Worm (Caenorhabditis elegans): ENCODE measurements around the gene plpp-1.3.
A peak's percentile ranks its signal among the peaks of the same experiment; 100 is the strongest.

Gene plpp-1.3

DNA sequence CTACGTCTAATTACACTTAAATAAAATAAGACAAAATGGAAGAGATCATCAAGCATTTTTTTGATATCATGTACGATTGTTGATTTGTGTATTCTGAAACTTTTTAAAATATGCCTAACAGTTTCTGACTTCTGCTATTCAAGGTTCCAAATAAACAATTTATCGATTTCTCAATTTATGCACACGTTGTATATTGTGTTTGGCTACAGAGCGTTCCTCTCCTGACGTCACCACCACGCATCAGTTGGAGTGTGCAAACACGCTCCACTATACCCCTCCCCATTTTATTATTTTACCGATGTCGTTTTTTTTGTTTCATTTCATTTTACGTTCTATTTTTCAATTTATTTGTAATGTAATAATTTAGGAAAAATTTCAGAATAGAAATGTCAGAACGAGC lies at the start of gene plpp-1.3:
Gene plpp-1.3, plus strand, starts transcription at position 380 of the 400 bp plus-strand sequence.
- TF ChIP-seq tab-1 (GFP tag; IDR thresholded peaks at IDR 0.05) (no peak), flt-1 (GFP tag; IDR thresholded peaks at IDR 0.05) (no peak), cog-1 (tag; optimal IDR thresholded peaks at IDR 0.05) (peak; percentile 3), klf-2 (GFP tag; conservative IDR thresholded peaks at IDR 0.05) (no peak)

DNA sequence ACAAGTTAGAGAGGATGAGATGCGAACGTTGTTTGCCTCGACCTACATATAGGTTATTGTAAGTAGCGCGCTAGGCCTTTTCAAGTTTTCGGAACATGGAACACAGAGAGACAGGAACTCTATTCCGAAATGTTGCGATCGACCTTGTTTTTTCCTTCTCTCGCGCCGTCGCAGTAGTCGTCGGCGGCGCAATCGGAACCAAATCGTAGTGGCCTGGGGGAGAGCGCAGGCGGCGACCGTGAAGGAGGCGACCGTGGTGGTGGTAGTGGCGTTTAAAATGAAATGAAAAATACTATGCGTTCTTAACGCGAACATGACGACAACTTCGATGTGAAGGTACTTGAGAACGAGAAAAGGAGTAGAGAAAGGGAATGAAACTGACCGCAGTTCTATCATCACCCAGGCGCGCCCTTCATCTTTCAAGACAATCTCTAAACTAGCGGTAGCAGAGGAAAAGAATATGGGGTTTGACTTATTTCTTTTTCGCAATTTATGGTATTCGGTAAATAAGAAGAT lies 47.5 kb upstream of the plpp-1.3 start:
- TF ChIP-seq ztf-29 (GFP tag; IDR thresholded peaks at IDR 0.05) = no peak
- no peak for TF ChIP-seq T22C8.4 (GFP tag; IDR thresholded peaks at IDR 0.05)
- TF ChIP-seq flt-1 (GFP tag; IDR thresholded peaks at IDR 0.05) = no peak
- TF ChIP-seq med-1 (GFP tag; optimal IDR thresholded peaks at IDR 0.05; ENCODE audit: insufficient read depth) = no peak
- TF ChIP-seq tab-1 (GFP tag; IDR thresholded peaks at IDR 0.05) = no peak
- TF ChIP-seq ref-1 (GFP tag; conservative IDR thresholded peaks at IDR 0.05) = no peak

DNA sequence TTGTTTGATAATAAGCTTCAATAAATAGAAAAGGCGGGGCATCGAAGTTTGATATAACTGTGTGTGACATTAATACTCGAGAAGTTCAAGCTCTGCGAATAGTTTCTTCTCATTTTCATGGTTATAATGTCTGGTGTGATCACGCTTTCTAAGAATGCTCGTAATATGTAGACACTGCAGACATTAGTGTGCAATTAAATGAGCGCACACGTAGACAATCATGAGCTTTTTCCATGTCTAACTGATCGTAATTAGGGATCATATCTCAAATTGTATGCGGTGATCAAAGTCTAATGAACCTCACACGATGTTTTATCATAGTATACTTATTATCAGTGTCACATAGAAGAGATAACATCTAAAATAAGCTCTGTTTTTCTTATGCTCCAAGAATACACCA lies 45.0 kb upstream of the plpp-1.3 start:
- TF ChIP-seq ztf-29 (GFP tag; IDR thresholded peaks at IDR 0.05) = no peak
- no peak for TF ChIP-seq cog-1 (tag; optimal IDR thresholded peaks at IDR 0.05)
- TF ChIP-seq T22C8.4 (GFP tag; IDR thresholded peaks at IDR 0.05) = no peak
- TF ChIP-seq tab-1 (GFP tag; IDR thresholded peaks at IDR 0.05) = no peak
- no peak for TF ChIP-seq klf-2 (GFP tag; conservative IDR thresholded peaks at IDR 0.05)
- TF ChIP-seq ztf-23 (GFP tag; IDR thresholded peaks at IDR 0.05) = no peak
- TF ChIP-seq flt-1 (GFP tag; IDR thresholded peaks at IDR 0.05) = no peak
- TF ChIP-seq med-1 (GFP tag; optimal IDR thresholded peaks at IDR 0.05; ENCODE audit: insufficient read depth) = no peak
- no peak for TF ChIP-seq ref-1 (GFP tag; conservative IDR thresholded peaks at IDR 0.05)

DNA sequence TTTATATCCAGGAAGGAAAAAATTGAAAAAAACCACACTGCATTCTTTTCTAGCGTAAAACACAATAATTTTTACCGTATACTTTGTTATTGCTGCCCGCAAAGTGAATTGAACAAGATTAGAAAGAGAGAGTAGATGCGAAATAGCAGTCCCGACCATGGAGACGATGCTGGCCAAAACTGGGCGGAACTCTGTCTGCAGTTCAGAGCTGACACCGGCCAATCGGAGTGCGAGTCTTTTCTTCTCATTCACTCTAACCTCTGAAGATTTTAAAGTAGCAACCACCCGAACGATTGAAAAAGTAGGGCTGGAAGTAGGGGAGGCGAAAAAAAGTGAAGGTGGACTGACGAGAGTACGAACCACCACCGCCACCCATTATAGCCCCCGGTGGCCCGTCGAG lies 38.5 kb upstream of the plpp-1.3 start:
- TF ChIP-seq ztf-29 (GFP tag; IDR thresholded peaks at IDR 0.05) (no peak), T22C8.4 (GFP tag; IDR thresholded peaks at IDR 0.05) (no peak), flt-1 (GFP tag; IDR thresholded peaks at IDR 0.05) (no peak), ref-1 (GFP tag; conservative IDR thresholded peaks at IDR 0.05) (no peak), tab-1 (GFP tag; IDR thresholded peaks at IDR 0.05) (no peak), med-1 (GFP tag; optimal IDR thresholded peaks at IDR 0.05; ENCODE audit: insufficient read depth) (no peak), klf-2 (GFP tag; conservative IDR thresholded peaks at IDR 0.05) (no peak), cog-1 (tag; optimal IDR thresholded peaks at IDR 0.05) (no peak), ztf-23 (GFP tag; IDR thresholded peaks at IDR 0.05) (no peak)

DNA sequence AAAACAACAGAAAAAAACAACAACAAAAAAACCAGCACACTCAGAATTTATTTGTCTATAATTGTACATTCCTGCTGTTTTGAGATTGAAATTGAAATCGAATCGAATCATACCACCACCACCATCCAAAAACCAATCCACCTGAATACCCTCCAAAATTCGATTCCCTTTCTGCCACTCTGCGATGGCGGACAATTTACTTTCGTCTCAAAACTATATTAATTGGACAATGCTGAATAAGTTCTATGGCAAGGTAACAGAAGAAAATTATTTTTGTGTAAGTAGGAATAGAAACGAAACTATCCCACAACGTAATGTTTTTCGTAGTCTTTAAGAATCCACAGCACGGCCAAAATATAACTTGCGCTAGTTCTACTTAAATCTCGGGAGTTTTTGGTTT lies 35.6 kb upstream of the plpp-1.3 start:
- no peak for TF ChIP-seq cog-1 (tag; optimal IDR thresholded peaks at IDR 0.05)

DNA sequence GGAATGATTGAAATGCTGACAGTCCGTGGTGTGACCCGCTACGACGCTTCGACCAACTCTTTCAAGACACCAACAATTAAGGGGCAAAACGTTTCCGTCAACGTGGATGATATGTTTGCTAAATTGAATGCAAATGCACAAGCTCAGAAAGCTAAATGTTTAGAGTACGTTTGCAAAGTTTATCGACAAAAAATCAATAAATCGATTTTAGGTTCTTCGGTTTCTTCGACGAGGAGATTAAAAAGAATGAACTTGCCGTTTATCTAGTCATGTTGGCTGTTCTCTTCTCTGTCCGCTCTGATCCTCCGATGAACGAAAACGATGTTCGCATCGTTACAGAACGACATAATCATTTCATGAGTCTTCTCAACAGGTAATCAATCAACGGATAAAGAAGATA lies 30.4 kb upstream of the plpp-1.3 start:
- TF ChIP-seq med-1 (GFP tag; optimal IDR thresholded peaks at IDR 0.05; ENCODE audit: insufficient read depth) (no peak), ref-1 (GFP tag; conservative IDR thresholded peaks at IDR 0.05) (no peak)

DNA sequence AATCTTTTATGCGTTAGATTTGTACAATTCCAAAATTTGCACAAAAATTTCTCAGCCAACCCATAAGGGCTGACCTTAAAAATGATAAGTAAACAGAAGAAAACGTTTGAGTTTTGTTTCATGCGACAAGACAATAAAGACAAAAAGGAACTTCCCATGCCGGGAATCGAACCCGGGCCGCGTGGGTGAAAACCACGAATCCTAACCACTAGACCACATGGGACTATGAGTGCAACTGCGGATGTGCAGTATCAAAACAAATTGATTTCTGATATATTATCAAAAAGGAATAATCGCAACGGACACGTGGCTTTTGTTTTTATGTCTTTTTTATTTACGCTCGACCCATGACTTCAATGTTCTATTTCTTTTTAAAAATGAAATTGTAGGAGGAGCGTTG lies 28.2 kb upstream of the plpp-1.3 start:
- no peak for TF ChIP-seq flt-1 (GFP tag; IDR thresholded peaks at IDR 0.05)
- TF ChIP-seq klf-2 (GFP tag; conservative IDR thresholded peaks at IDR 0.05) = no peak
- no peak for TF ChIP-seq ztf-29 (GFP tag; IDR thresholded peaks at IDR 0.05)
- no peak for TF ChIP-seq ref-1 (GFP tag; conservative IDR thresholded peaks at IDR 0.05)
- no peak for TF ChIP-seq cog-1 (tag; optimal IDR thresholded peaks at IDR 0.05)
- TF ChIP-seq ztf-23 (GFP tag; IDR thresholded peaks at IDR 0.05) = no peak
- no peak for TF ChIP-seq tab-1 (GFP tag; IDR thresholded peaks at IDR 0.05)
- TF ChIP-seq med-1 (GFP tag; optimal IDR thresholded peaks at IDR 0.05; ENCODE audit: insufficient read depth) = no peak
- no peak for TF ChIP-seq T22C8.4 (GFP tag; IDR thresholded peaks at IDR 0.05)

DNA sequence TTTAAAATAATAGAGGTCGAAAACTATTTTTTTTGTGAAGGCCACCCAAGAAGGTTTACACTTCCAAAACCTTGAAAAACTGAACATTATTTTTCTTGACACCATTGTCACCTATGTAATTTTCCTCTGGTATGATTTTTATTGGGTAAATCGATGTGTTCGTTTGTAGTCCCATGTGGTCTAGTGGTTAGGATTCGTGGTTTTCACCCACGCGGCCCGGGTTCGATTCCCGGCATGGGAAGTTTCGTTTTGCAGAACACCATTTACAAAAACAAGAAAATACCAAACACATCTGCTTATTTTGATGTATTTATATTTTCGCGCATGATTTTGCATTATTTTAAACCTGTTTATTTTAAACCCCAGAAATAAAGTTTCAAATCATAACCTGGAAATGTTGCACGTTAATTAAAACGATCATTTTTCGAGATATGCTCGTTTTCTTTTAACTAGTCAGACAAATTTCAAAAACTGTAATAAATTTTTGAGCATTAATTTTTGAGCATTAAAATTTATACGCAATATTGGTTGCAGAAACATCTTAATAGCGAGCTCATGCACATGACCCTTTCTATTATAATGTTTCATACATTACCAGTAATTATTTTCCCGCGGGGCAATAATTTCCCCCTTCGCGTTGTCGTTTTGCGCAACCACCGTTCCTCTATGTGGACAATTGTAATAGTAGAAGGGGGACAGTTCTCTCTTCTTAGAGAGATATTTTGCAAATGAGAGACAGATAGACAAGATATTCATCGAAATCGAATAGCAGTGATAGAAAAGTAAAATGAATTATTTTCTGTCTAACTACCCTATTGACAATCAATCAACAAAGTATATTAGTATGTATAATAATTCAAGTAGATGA lies 27.5 kb upstream of the plpp-1.3 start:
- no peak for TF ChIP-seq ztf-29 (GFP tag; IDR thresholded peaks at IDR 0.05)
- TF ChIP-seq klf-2 (GFP tag; conservative IDR thresholded peaks at IDR 0.05) = no peak
- TF ChIP-seq cog-1 (tag; optimal IDR thresholded peaks at IDR 0.05) = no peak
- no peak for TF ChIP-seq ref-1 (GFP tag; conservative IDR thresholded peaks at IDR 0.05)
- TF ChIP-seq med-1 (GFP tag; optimal IDR thresholded peaks at IDR 0.05; ENCODE audit: insufficient read depth) = no peak
- peak; percentile 72 for TF ChIP-seq flt-1 (GFP tag; IDR thresholded peaks at IDR 0.05)
- peak; percentile 43; the same call in 1 of the 2 replicates for TF ChIP-seq ztf-23 (GFP tag; IDR thresholded peaks at IDR 0.05)
- no peak for TF ChIP-seq T22C8.4 (GFP tag; IDR thresholded peaks at IDR 0.05)
- 0 out of 2 replicates have a peak, but pooled peaks have one; percentile 32 for TF ChIP-seq tab-1 (GFP tag; IDR thresholded peaks at IDR 0.05)

DNA sequence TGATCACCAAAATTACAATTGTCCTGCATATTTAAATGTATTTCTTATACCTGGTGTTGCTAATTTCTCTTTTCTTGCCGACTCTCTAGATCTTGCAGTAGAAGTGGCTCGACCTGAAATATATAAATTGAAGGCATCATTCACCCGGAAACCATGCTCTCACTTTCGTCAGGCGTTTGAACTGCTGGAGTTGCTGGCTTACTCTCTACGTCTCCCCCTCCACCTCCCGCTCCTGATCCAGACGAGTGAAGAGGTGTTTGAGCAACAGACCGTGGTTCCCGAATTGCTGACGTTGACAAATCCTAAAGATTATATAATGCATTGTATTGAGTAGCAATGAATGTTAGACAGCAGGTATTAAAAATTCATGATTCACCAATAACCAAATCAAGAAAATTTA lies 24.9 kb upstream of the plpp-1.3 start:
- TF ChIP-seq klf-2 (GFP tag; conservative IDR thresholded peaks at IDR 0.05) (no peak), med-1 (GFP tag; optimal IDR thresholded peaks at IDR 0.05; ENCODE audit: insufficient read depth) (no peak), tab-1 (GFP tag; IDR thresholded peaks at IDR 0.05) (no peak), T22C8.4 (GFP tag; IDR thresholded peaks at IDR 0.05) (no peak), flt-1 (GFP tag; IDR thresholded peaks at IDR 0.05) (no peak), ztf-29 (GFP tag; IDR thresholded peaks at IDR 0.05) (no peak), cog-1 (tag; optimal IDR thresholded peaks at IDR 0.05) (no peak), ref-1 (GFP tag; conservative IDR thresholded peaks at IDR 0.05) (no peak), ztf-23 (GFP tag; IDR thresholded peaks at IDR 0.05) (no peak)

DNA sequence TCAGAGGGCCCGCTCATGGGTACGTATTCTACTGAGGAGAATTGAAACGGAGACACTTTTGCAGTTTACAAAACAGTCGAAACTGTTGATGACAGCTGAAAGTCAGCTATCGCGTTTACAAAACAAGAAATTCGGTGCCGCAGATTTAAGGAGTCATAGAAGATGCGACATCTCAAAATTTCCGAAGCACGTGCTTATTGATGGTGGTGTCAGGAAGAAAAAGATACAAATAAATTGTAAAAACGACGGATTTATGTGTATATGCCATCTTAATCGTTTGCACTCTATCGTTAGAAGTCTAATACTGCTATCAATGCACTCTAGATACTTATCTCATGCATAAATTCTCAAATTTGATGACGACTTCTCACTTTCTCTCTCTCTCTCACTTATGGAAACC lies 20.9 kb upstream of the plpp-1.3 start, which contains the start of gene F13E6.2:
Gene F13E6.2, minus strand, starts transcription at position 101 of the 400 bp plus-strand sequence.
- TF ChIP-seq klf-2 (GFP tag; conservative IDR thresholded peaks at IDR 0.05) (no peak), flt-1 (GFP tag; IDR thresholded peaks at IDR 0.05) (no peak), cog-1 (tag; optimal IDR thresholded peaks at IDR 0.05) (no peak), ztf-29 (GFP tag; IDR thresholded peaks at IDR 0.05) (no peak), tab-1 (GFP tag; IDR thresholded peaks at IDR 0.05) (no peak), med-1 (GFP tag; optimal IDR thresholded peaks at IDR 0.05; ENCODE audit: insufficient read depth) (no peak), T22C8.4 (GFP tag; IDR thresholded peaks at IDR 0.05) (no peak)
